Worm (Caenorhabditis elegans) whole organism, midembryonic: ENCODE results near the gene csr-1.

Experiments
- T22C8.4 ChIP-seq: fragments of 200-800 bp; sonication (Bioruptor generic); IDR thresholded peaks from 2 replicates; pipeline ENCODE4 v1.3.6; 2022; ENCODE audit warnings: missing genetic modification characterization, missing compliant biosample characterization
- cog-1 ChIP-seq: sonication (generic microtip); optimal IDR thresholded peaks from 2 replicates; lab custom pipeline; 2016; ENCODE audit warnings: missing genetic modification characterization, missing compliant biosample characterization
- flt-1 ChIP-seq: fragments of 200-800 bp; sonication (Bioruptor generic); IDR thresholded peaks from 2 replicates; pipeline ENCODE4 v1.3.6; 2022; ENCODE audit warnings: missing genetic modification characterization, missing compliant biosample characterization
- klf-2 ChIP-seq: fragments of 200-800 bp; sonication (Bioruptor generic); conservative IDR thresholded peaks from 2 replicates; pipeline ENCODE4 v1.3.6; 2022; ENCODE audit warnings: missing genetic modification reagents, missing genetic modification characterization, missing compliant biosample characterization
- med-1 ChIP-seq: sonication (generic microtip); optimal IDR thresholded peaks from 2 replicates; lab custom pipeline; 2017; ENCODE audit warnings: missing genetic modification characterization, mild to moderate bottlenecking, missing compliant biosample characterization, antibody characterized with exemption, missing genetic modification reagents; ENCODE audit not compliant: insufficient read depth
- ref-1 ChIP-seq: fragments of 200-800 bp; sonication (Bioruptor generic); conservative IDR thresholded peaks from 2 replicates; pipeline ENCODE4 v1.3.6; 2022; ENCODE audit warnings: missing genetic modification reagents, missing genetic modification characterization, missing compliant biosample characterization
- tab-1 ChIP-seq: fragments of 200-800 bp; sonication (Bioruptor generic); IDR thresholded peaks from 2 replicates; pipeline ENCODE4 v1.3.6; 2022; ENCODE audit warnings: missing genetic modification characterization, missing compliant biosample characterization
- ztf-23 ChIP-seq: fragments of 200-800 bp; sonication (Bioruptor generic); IDR thresholded peaks from 2 replicates; pipeline ENCODE4 v1.3.6; 2022; ENCODE audit warnings: missing genetic modification reagents, missing genetic modification characterization, missing compliant biosample characterization
- ztf-29 ChIP-seq: fragments of 200-800 bp; sonication (Bioruptor generic); IDR thresholded peaks from 2 replicates; pipeline ENCODE4 v1.3.6; 2022; ENCODE audit warnings: missing genetic modification reagents, missing genetic modification characterization, missing compliant biosample characterization

csr-1 gene

DNA sequence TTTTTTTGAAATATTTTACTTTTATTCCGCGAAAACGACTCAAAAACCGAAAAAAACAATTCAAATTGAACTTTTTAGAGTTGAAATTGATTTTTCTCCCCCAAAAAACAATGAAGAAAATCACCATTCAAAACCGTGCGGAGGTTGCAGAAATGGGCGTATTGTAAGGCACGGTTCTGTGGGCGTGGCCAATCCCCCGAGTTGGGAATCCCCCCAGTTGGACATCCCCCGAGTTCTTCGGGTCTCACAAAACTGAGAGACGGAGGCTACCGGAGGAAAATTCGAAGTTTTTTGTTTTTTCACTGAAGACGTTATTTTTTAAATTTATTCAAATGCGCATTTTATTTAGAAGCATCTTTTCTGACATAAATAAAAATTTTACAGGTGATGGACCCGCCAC, 8.8 kb upstream of the csr-1 start, which contains the start of gene mcm-3AP:
TSS of gene mcm-3AP (plus strand) at position 383 of the 400 bp plus-strand sequence.
- peak; percentile 65 for TF ChIP-seq T22C8.4 (GFP tag; lab: Robert Waterston, UW)
- TF ChIP-seq flt-1 (GFP tag; lab: Robert Waterston, UW) = peak; percentile 83
- 0 out of 2 replicates have a peak, but pooled peaks have one; percentile 26 for TF ChIP-seq tab-1
- peak; percentile 84 for TF ChIP-seq ztf-23 (GFP tag; lab: Robert Waterston, UW)
- TF ChIP-seq klf-2 (GFP tag; lab: Robert Waterston, UW) = peak; percentile 80

DNA sequence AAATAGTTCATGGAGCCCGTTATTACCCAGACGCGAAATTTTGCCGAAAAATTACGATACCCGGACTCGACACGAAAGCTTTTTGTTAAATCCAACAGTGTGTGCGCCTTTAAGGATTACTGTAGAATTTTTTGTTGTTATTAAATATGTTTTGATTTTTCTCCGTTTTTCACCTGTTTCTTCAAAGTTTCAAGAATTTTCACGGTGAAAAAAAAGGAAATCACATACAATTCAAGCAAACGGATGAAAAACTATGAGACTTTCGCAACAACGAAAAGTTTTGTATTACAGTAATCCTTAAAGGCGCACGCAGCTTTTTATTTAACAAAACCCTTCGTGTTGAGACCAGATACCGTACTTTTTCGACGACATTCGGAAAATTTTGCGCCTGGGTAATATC, 3.1 kb upstream of the csr-1 start:
- TF ChIP-seq flt-1 (GFP tag; lab: Robert Waterston, UW) (no peak), cog-1 (no peak), ztf-29 (GFP tag; lab: Robert Waterston, UW) (no peak), T22C8.4 (GFP tag; lab: Robert Waterston, UW) (no peak), klf-2 (GFP tag; lab: Robert Waterston, UW) (no peak), med-1 (GFP tag; lab: Kevin White, UChicago) (no peak)

DNA sequence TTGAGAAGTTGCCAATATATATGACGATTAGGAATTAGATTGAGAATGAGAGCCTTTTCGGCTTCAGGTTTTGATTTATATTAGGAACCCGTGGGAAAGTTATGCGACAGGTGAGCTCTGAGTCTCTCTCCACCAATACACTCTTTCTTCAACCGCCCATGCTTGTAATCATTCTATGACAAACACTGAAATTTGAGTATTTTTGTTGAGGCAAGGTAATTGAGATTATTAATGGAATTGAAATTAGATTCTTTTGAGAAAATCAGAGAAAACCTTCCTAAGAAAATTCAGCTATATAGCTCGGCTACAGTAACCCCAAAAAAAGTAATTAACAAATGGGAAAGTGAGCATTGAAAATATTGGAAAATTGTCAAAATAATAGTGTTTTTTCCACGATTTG, 1.2 kb upstream of the csr-1 start, which contains the start of gene ceh-19:
TSS of gene ceh-19 (minus strand) at position 101 of the 400 bp plus-strand sequence.
- TF ChIP-seq tab-1 (no peak), T22C8.4 (GFP tag; lab: Robert Waterston, UW) (no peak), med-1 (GFP tag; lab: Kevin White, UChicago) (no peak), ztf-29 (GFP tag; lab: Robert Waterston, UW) (no peak), klf-2 (GFP tag; lab: Robert Waterston, UW) (no peak), cog-1 (no peak), ref-1 (GFP tag; lab: Robert Waterston, UW) (no peak), ztf-23 (GFP tag; lab: Robert Waterston, UW) (no peak), flt-1 (GFP tag; lab: Robert Waterston, UW) (no peak)

DNA sequence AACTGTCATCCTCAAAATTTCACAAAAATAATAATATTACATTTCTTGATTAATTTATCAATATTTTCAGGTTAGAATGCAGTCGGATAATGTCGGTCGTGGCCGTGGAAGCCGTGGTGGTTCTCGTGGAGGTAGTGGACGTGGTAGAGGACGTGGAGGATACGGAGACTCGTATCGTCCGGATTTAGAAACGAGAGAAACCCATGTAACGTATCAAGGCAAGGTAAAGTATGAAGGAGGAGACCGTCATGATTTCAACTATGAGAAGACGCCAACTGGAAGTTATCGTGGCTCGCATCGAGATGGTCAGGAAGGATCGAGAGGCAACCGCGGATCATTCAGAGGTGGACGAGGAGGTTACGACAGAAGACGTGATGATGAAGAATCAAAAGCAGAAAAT, 437 bp downstream of the csr-1 start, which contains the start of gene frpr-10:
TSS of gene frpr-10 (plus strand) at position 301 of the 400 bp plus-strand sequence.
- TF ChIP-seq T22C8.4 (GFP tag; lab: Robert Waterston, UW) (no peak), ztf-23 (GFP tag; lab: Robert Waterston, UW) (no peak), med-1 (GFP tag; lab: Kevin White, UChicago) (no peak), ref-1 (GFP tag; lab: Robert Waterston, UW) (no peak), flt-1 (GFP tag; lab: Robert Waterston, UW) (no peak), klf-2 (GFP tag; lab: Robert Waterston, UW) (no peak)

DNA sequence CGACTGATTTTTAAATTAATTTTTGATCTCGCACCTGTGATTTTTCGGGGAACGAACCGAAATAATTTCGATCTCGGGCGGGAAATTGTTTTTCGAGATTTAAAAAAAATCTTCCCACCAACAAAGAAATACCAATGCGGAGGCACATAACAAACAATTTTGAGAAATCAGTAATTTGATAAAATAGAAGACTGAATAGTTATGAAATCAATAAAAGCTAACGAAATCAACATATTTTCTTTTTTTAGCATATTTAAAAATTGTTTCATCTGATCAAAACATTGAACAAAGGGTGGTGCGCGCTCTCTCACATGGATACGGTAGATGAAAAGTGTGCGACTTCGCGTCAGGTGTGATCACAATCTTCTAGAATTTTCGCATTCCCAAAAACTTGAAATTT, 1.0 kb downstream of the csr-1 start:
- TF ChIP-seq flt-1 (GFP tag; lab: Robert Waterston, UW) = no peak
- no peak for TF ChIP-seq klf-2 (GFP tag; lab: Robert Waterston, UW)
- TF ChIP-seq ref-1 (GFP tag; lab: Robert Waterston, UW) = no peak
- TF ChIP-seq ztf-23 (GFP tag; lab: Robert Waterston, UW) = no peak

DNA sequence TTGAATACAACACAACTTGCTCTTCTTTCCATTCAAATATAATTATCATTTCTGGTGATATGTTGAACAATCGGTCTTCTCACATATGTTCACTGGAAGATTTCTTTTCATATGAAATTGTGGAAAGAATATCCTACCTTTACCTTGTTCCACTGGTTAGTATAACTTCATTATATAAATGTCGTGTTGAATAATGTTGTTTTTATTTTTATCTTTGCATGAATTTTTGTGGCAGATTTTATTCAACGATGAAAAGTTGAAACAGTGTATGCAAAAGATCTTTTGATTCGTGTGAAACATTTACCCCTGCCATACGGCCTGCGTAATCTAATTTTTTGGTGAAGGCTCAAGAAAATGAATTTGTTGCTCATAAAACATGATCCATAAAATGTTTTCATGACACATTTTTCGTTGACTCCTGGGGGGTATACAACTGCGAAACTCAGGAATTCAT, 4.8 kb downstream of the csr-1 start:
- no peak for TF ChIP-seq flt-1 (GFP tag; lab: Robert Waterston, UW)
- TF ChIP-seq ztf-29 (GFP tag; lab: Robert Waterston, UW) = no peak
- TF ChIP-seq tab-1 = no peak
- no peak for TF ChIP-seq med-1 (GFP tag; lab: Kevin White, UChicago)
- TF ChIP-seq ref-1 (GFP tag; lab: Robert Waterston, UW) = no peak
- no peak for TF ChIP-seq ztf-23 (GFP tag; lab: Robert Waterston, UW)
- no peak for TF ChIP-seq klf-2 (GFP tag; lab: Robert Waterston, UW)
- no peak for TF ChIP-seq cog-1
- no peak for TF ChIP-seq T22C8.4 (GFP tag; lab: Robert Waterston, UW)

DNA sequence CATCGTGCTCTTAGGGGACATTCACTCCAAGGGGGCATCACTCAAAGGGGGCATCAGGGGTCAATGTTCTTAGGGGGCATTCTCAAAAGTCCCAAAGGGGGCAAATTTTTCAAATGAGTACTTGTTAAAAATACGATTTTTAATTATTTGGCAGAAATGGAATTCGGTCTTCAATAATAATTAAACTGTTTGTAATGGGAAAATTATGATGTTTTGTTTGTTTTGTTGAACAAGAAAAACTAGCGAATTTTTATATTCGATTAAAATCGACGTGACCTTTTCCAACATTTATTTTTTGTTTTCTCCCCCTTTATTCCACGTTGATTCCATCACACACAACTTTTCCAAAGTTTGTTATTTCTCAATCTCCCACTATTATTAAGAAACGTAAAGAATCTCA, 9.9 kb downstream of the csr-1 start, which contains the start of gene F57H12.5:
TSS of gene F57H12.5 (plus strand) at position 301 of the 400 bp plus-strand sequence.
- TF ChIP-seq ztf-23 (GFP tag; lab: Robert Waterston, UW) = no peak
- TF ChIP-seq flt-1 (GFP tag; lab: Robert Waterston, UW) = no peak
- TF ChIP-seq cog-1 = no peak
- no peak for TF ChIP-seq ref-1 (GFP tag; lab: Robert Waterston, UW)
- no peak for TF ChIP-seq ztf-29 (GFP tag; lab: Robert Waterston, UW)
- TF ChIP-seq med-1 (GFP tag; lab: Kevin White, UChicago) = no peak
- no peak for TF ChIP-seq T22C8.4 (GFP tag; lab: Robert Waterston, UW)

DNA sequence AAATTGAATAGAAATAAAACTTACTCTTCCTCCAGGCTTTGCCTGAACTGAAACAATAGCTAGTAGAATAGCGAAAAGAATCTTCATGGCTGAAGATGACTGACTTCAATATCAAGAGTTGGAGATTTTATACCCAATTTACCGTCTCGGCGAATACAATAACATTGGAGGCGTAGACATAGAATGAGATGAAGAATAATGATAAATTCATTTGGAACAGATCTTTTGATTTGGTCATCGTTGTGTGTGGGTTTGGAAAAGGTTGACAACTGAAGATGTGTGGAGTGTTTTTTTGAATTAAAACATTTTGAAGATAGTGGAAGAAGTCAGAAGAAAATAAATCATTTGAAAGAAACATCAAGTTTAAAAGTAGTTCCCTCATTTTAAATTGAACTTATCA, 19.1 kb downstream of the csr-1 start, which contains the start of gene F57H12.6:
TSS of gene F57H12.6 (minus strand) at position 101 of the 400 bp plus-strand sequence.
- TF ChIP-seq flt-1 (GFP tag; lab: Robert Waterston, UW) (no peak), T22C8.4 (GFP tag; lab: Robert Waterston, UW) (no peak), tab-1 (no peak), ztf-29 (GFP tag; lab: Robert Waterston, UW) (no peak), med-1 (GFP tag; lab: Kevin White, UChicago) (no peak), klf-2 (GFP tag; lab: Robert Waterston, UW) (no peak), ztf-23 (GFP tag; lab: Robert Waterston, UW) (no peak), ref-1 (GFP tag; lab: Robert Waterston, UW) (no peak), cog-1 (no peak)

DNA sequence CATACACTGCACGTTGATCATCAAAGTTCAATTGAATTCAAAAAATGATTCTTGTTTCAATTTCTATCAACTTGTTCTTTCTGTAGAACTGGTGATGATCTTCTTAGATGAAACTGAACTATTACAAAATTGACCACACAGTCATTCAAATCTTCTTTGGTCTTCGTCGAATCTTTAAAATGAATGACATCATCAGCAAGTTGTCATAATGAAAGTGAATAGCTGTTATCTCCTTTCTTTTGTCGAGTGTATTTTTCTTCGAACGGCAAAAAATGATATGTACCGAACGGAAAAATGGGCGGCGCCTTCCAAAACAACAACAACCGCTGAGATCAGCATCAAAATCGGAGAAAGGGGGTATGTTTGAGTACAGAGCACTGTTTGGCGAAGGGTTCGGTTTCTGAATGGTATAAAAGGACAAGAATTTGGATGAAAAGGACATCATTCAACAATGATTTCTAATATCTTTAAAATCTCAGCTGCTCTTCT, 20.4 kb downstream of the csr-1 start, which contains the start of gene ora-1:
TSS of gene ora-1 (plus strand) at position 439 of the 489 bp plus-strand sequence.
- TF ChIP-seq T22C8.4 (GFP tag; lab: Robert Waterston, UW) (no peak), cog-1 (no peak)

DNA sequence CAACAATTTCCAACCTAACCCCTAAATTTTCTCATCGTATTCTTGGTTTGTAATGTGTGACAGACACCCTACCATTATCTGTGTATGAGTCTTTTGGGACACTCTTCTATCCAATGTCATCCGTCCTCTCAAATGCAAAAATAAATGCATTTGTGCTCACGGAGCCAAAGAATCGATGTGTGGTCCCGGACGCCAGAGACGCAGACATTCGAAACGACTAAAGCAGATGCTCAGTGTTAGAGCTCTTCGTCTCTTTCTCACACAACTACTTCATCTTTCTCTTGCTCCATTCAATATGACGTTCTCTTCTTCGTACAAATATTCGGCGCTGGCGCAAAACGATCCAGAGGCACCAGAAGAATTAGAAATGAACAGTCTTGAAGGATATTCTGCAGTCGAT, 22.5 kb downstream of the csr-1 start, which contains the start of gene unc-24:
TSS of gene unc-24 (plus strand) at position 283 of the 400 bp plus-strand sequence.
- TF ChIP-seq med-1 (GFP tag; lab: Kevin White, UChicago) = no peak
- no peak for TF ChIP-seq klf-2 (GFP tag; lab: Robert Waterston, UW)
